Worm (Caenorhabditis elegans) whole organism, L4 larva: ENCODE results near the gene R13H7.2.

Experiments used
- F10B5.3 ChIP-seq: sonication (generic microtip); optimal IDR thresholded peaks from 2 replicates; lab custom pipeline; 2016; ENCODE audit warnings: mild to moderate bottlenecking, missing genetic modification characterization, missing compliant biosample characterization
- ZK337.2 ChIP-seq: fragments of 200-800 bp; sonication (Bioruptor generic); IDR thresholded peaks from 2 replicates; pipeline ENCODE4 v1.3.6; 2022; ENCODE audit warnings: missing genetic modification reagents, missing genetic modification characterization, missing compliant biosample characterization
- dve-1 ChIP-seq: sonication (generic microtip); optimal IDR thresholded peaks from 2 replicates; lab custom pipeline; 2017; ENCODE audit warnings: antibody characterized with exemption, mild to moderate bottlenecking, missing genetic modification characterization, missing compliant biosample characterization; ENCODE audit not compliant: insufficient read depth
- hlh-11 ChIP-seq: fragments of 200-800 bp; sonication (Bioruptor generic); optimal IDR thresholded peaks from 2 replicates; lab custom pipeline; 2018; ENCODE audit warnings: mild to moderate bottlenecking, missing genetic modification characterization, missing compliant biosample characterization
- nhr-237 ChIP-seq: sonication (generic microtip); optimal IDR thresholded peaks from 2 replicates; lab custom pipeline; 2017; ENCODE audit warnings: missing biosample characterization, missing genetic modification characterization
- nhr-77 ChIP-seq: fragments of 150-350 bp; optimal IDR thresholded peaks from 2 replicates; lab custom pipeline; 2014; ENCODE audit warnings: missing biosample characterization, missing genetic modification characterization
- snpc-4 ChIP-seq: fragments of 150-350 bp; optimal IDR thresholded peaks from 2 replicates; lab custom pipeline; 2014; ENCODE audit warnings: missing biosample characterization, missing genetic modification characterization

DNA sequence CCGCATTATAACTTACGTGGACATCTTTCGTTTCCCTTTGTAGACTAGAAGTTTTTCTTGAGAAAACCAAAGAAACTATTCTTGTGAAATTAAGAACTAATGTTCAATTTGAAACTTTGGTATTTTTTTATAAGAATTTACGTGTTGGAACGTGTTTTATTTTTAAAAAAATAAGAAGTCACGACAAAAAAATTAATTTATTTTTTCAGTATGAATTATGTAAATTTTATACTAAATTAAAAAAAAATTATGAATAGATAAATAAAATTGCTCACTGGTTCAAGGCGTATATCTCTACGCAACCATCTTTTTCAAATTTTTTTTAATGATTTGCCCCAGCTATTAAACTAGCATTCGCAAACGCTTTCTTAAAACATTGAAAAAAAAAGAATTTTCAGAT lies 41.6 kb downstream of the R13H7.2 start, which contains the start of gene C17H12.5:
- TF ChIP-seq dve-1 (tag; lab: Kevin White, UChicago) (no peak), snpc-4 (no peak), F10B5.3 (no peak), hlh-11 (tag; lab: Kevin White, UChicago) (no peak), nhr-77 (no peak), nhr-237 (no peak), ZK337.2 (GFP tag; lab: Robert Waterston, UW) (no peak)
